Fruit fly (Drosophila melanogaster): ENCODE results near the gene CG32110.

Gene CG32110

dm6 chr3L:12804035-12804729, 4.3 kb upstream of the CG32110 start:
- TF ChIP-seq CG14711 (tag; optimal IDR thresholded peaks at IDR 0.05) (no peak), Clk (GFP tag; optimal IDR thresholded peaks at IDR 0.05) (peak; percentile 11)

dm6 chr3L:12804730-12805170, 3.8 kb upstream of the CG32110 start, which contains the start of gene Atg1:
Atg1 (minus strand) TSS chr3L:12805116.
- TF ChIP-seq CG1620 (GFP tag; optimal IDR thresholded peaks at IDR 0.05): no peak
- no peak for TF ChIP-seq cnc (optimal IDR thresholded peaks at IDR 0.05)
- TF ChIP-seq CG7045 (GFP tag; optimal IDR thresholded peaks at IDR 0.05): no peak
- TF ChIP-seq CG11617 (GFP tag; optimal IDR thresholded peaks at IDR 0.05): peak; percentile 16
- TF ChIP-seq bab1 (GFP tag; optimal IDR thresholded peaks at IDR 0.05): peak; percentile 60
- no peak for TF ChIP-seq CG33017 (tag; optimal IDR thresholded peaks at IDR 0.05)
- no peak for TF ChIP-seq Hr96 (GFP tag; optimal IDR thresholded peaks at IDR 0.05)
- no peak for TF ChIP-seq toe (GFP tag; optimal IDR thresholded peaks at IDR 0.05)
- no peak for TF ChIP-seq Crg-1 (GFP tag; optimal IDR thresholded peaks at IDR 0.05)
- TF ChIP-seq CG7101 (tag; optimal IDR thresholded peaks at IDR 0.05): no peak
- TF ChIP-seq Clk (GFP tag; optimal IDR thresholded peaks at IDR 0.05): no peak
- no peak for TF ChIP-seq CG5204 (GFP tag; optimal IDR thresholded peaks at IDR 0.05)
- TF ChIP-seq kay (GFP tag; ENCODE audit: borderline replicate concordance): no peak
- TF ChIP-seq pad (GFP tag; optimal IDR thresholded peaks at IDR 0.05): peak; percentile 74
- TF ChIP-seq Mnt (GFP tag; optimal IDR thresholded peaks at IDR 0.05): peak; percentile 38
- TF ChIP-seq cic (GFP tag; optimal IDR thresholded peaks at IDR 0.05): peak; percentile 56
- peak; percentile 36 for TF ChIP-seq CG12768 (GFP tag; optimal IDR thresholded peaks at IDR 0.05)
- no peak for TF ChIP-seq ovo (GFP tag; optimal IDR thresholded peaks at IDR 0.05)
- TF ChIP-seq tj (GFP tag; optimal IDR thresholded peaks at IDR 0.05): peak; percentile 19
- TF ChIP-seq CG14711 (tag; optimal IDR thresholded peaks at IDR 0.05): no peak

DNA sequence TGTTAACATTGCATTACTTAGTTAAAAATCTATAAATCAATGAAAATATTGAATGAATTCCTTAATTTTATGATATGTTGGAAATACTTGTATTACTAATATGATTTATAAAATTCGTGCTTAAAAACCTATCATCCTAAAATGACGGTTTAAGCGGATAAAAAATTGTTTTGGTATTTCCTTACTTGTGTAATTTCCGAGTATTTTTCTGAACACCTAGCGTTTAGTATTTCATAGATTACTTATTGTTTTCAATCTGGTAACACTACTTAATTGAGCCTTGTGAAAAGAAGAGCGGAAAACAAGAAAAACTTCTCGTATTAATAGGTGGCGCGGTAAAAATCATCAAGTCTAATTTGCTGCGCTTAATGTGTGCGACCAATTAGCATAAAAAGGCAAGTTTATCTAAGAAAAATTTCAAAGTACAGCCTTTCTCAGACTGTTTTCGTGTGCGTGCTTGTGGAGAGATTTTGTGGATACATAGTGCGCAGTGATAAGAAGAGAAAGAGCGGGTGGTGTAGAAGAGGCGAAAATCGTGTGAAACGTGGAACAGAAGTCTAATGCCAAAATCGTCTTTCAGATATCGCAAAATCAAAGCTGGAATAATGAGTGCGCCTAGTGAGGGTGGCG, 2.7 kb upstream of the CG32110 start, which contains the start of gene Sap130:
Gene Sap130 (plus strand): TSS at position 243 of the 630 bp plus-strand sequence.
- TF ChIP-seq CG7045 (GFP tag; optimal IDR thresholded peaks at IDR 0.05) (no peak), CG12768 (GFP tag; optimal IDR thresholded peaks at IDR 0.05) (no peak), CG5204 (GFP tag; optimal IDR thresholded peaks at IDR 0.05) (no peak), Clk (GFP tag; optimal IDR thresholded peaks at IDR 0.05) (no peak), Mnt (GFP tag; optimal IDR thresholded peaks at IDR 0.05) (no peak), CG1620 (GFP tag; optimal IDR thresholded peaks at IDR 0.05) (no peak), pad (GFP tag; optimal IDR thresholded peaks at IDR 0.05) (no peak), Hr96 (GFP tag; optimal IDR thresholded peaks at IDR 0.05) (no peak), CG33017 (tag; optimal IDR thresholded peaks at IDR 0.05) (no peak), Crg-1 (GFP tag; optimal IDR thresholded peaks at IDR 0.05) (no peak), cic (GFP tag; optimal IDR thresholded peaks at IDR 0.05) (no peak), toe (GFP tag; optimal IDR thresholded peaks at IDR 0.05) (no peak), tj (GFP tag; optimal IDR thresholded peaks at IDR 0.05) (no peak), ovo (GFP tag; optimal IDR thresholded peaks at IDR 0.05) (no peak), CG14711 (tag; optimal IDR thresholded peaks at IDR 0.05) (no peak), kay (GFP tag; ENCODE audit: borderline replicate concordance) (no peak), cnc (optimal IDR thresholded peaks at IDR 0.05) (no peak), bab1 (GFP tag; optimal IDR thresholded peaks at IDR 0.05) (no peak), CG7101 (tag; optimal IDR thresholded peaks at IDR 0.05) (no peak)

DNA sequence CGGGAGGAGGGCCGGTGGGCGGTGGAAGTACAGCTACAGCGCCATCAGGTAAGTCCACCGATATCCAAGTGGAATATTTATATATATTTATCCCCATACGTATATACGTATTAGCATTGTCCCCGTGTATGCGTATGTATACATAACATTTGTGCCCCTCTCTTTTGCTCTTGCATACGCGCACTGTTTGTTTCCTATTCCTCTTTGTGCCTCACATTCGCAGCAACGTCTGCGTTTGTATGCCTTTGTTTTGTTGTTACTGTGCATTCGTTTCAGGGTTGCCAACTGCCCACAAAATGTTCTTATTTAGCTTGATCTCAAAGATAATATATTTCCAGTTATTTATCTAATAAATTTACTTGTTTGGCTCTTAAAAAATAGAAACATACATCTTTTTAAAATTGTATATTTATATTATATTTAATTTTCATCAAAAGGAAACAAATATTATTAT, 2.2 kb upstream of the CG32110 start:
- TF ChIP-seq CG33017 (tag; optimal IDR thresholded peaks at IDR 0.05) (peak; percentile 75), cic (GFP tag; optimal IDR thresholded peaks at IDR 0.05) (peak; percentile 86), CG12768 (GFP tag; optimal IDR thresholded peaks at IDR 0.05) (peak; percentile 42), Mnt (GFP tag; optimal IDR thresholded peaks at IDR 0.05) (peak; percentile 66), bab1 (GFP tag; optimal IDR thresholded peaks at IDR 0.05) (peak; percentile 41), CG7045 (GFP tag; optimal IDR thresholded peaks at IDR 0.05) (peak; percentile 46), CG1620 (GFP tag; optimal IDR thresholded peaks at IDR 0.05) (no peak), CG11617 (GFP tag; optimal IDR thresholded peaks at IDR 0.05) (peak; percentile 69), Crg-1 (GFP tag; optimal IDR thresholded peaks at IDR 0.05) (no peak), CG7101 (tag; optimal IDR thresholded peaks at IDR 0.05) (peak; percentile 68), CG14711 (tag; optimal IDR thresholded peaks at IDR 0.05) (peak; percentile 98), tj (GFP tag; optimal IDR thresholded peaks at IDR 0.05) (peak; percentile 77), ovo (GFP tag; optimal IDR thresholded peaks at IDR 0.05) (no peak), pad (GFP tag; optimal IDR thresholded peaks at IDR 0.05) (peak; percentile 22)

- peak; percentile 48 for TF ChIP-seq CG11617 (GFP tag; optimal IDR thresholded peaks at IDR 0.05)
- peak; percentile 32 for TF ChIP-seq tj (GFP tag; optimal IDR thresholded peaks at IDR 0.05)
- peak; percentile 17 for TF ChIP-seq ovo (GFP tag; optimal IDR thresholded peaks at IDR 0.05)
- TF ChIP-seq pad (GFP tag; optimal IDR thresholded peaks at IDR 0.05): peak; percentile 25
- TF ChIP-seq CG5204 (GFP tag; optimal IDR thresholded peaks at IDR 0.05): no peak
- peak; percentile 78 for TF ChIP-seq bab1 (GFP tag; optimal IDR thresholded peaks at IDR 0.05)
- peak; percentile 75 for TF ChIP-seq Mnt (GFP tag; optimal IDR thresholded peaks at IDR 0.05)
- peak; percentile 65 for TF ChIP-seq toe (GFP tag; optimal IDR thresholded peaks at IDR 0.05)
- no peak for TF ChIP-seq CG12768 (GFP tag; optimal IDR thresholded peaks at IDR 0.05)
- TF ChIP-seq Hr96 (GFP tag; optimal IDR thresholded peaks at IDR 0.05): no peak
- TF ChIP-seq CG1620 (GFP tag; optimal IDR thresholded peaks at IDR 0.05): peak; percentile 66
- TF ChIP-seq Crg-1 (GFP tag; optimal IDR thresholded peaks at IDR 0.05): no peak
- peak; percentile 52 for TF ChIP-seq CG7101 (tag; optimal IDR thresholded peaks at IDR 0.05)
- TF ChIP-seq CG14711 (tag; optimal IDR thresholded peaks at IDR 0.05): peak; percentile 98
- no peak for TF ChIP-seq CG33017 (tag; optimal IDR thresholded peaks at IDR 0.05)
Observed at dm6 chr3L:12813907-12814306, 5.4 kb downstream of the CG32110 start, which contains the start of the genes Sf3a2 and CG42588. Sf3a2 (minus strand) TSS chr3L:12814019. CG42588 (plus strand) TSS chr3L:12814254.

Data from whole organism, adult.